Worm (Caenorhabditis elegans) whole organism, L3 larva: ENCODE results near the gene F35C11.7.
A peak's percentile ranks its signal among the peaks of the same experiment; 100 is the strongest.

Source experiments
- aly-2 ChIP-seq: fragments of 150-350 bp; optimal IDR thresholded peaks from 2 replicates; lab custom pipeline; 2014; ENCODE audit warnings: missing biosample characterization, missing genetic modification characterization
- ama-1 ChIP-seq: fragments of 150-350 bp; optimal IDR thresholded peaks from 2 replicates; lab custom pipeline; 2018
- ceh-28 ChIP-seq: fragments of 150-350 bp; optimal IDR thresholded peaks from 2 replicates; lab custom pipeline; 2014; ENCODE audit warnings: missing biosample characterization, missing genetic modification reagents, missing genetic modification characterization
- egl-27 ChIP-seq: sonication (generic microtip); optimal IDR thresholded peaks from 4 replicates; lab custom pipeline; 2017; ENCODE audit warnings: missing biosample characterization, missing genetic modification reagents, missing genetic modification characterization
- egl-5 ChIP-seq: fragments of 150-350 bp; optimal IDR thresholded peaks from 2 replicates; lab custom pipeline; 2017; ENCODE audit warnings: missing biosample characterization, missing genetic modification reagents, missing genetic modification characterization, inconsistent platforms
- elt-1 ChIP-seq: fragments of 150-350 bp; optimal IDR thresholded peaks from 2 replicates; lab custom pipeline; 2014; ENCODE audit warnings: missing biosample characterization, missing genetic modification characterization
- elt-2 ChIP-seq: sonication (generic microtip); optimal IDR thresholded peaks from 2 replicates; lab custom pipeline; 2016; ENCODE audit warnings: missing genetic modification reagents, mild to moderate bottlenecking, missing genetic modification characterization, missing compliant biosample characterization
- elt-3 ChIP-seq, 3 experiments: fragments of 150-350 bp in 1 of 3; sonication (generic microtip) in 2 of 3; optimal IDR thresholded peaks; 2 replicates in 2 of 3; 4 replicates in 1 of 3; lab custom pipeline; 2014 to 2017; ENCODE audit warnings: missing biosample characterization in 3 of 3, missing genetic modification characterization in 3 of 3
- fkh-10 ChIP-seq: sonication (generic microtip); optimal IDR thresholded peaks from 2 replicates; lab custom pipeline; 2017; ENCODE audit warnings: missing biosample characterization, missing genetic modification reagents, missing genetic modification characterization
- fkh-2 ChIP-seq: fragments of 150-350 bp; optimal IDR thresholded peaks from 2 replicates; lab custom pipeline; 2014; ENCODE audit warnings: missing biosample characterization, missing genetic modification reagents, missing genetic modification characterization
- jun-1 ChIP-seq: fragments of 150-350 bp; optimal IDR thresholded peaks from 2 replicates; lab custom pipeline; 2014; ENCODE audit warnings: missing biosample characterization, missing genetic modification reagents, missing genetic modification characterization
- lin-15B ChIP-seq: fragments of 150-350 bp; optimal IDR thresholded peaks from 2 replicates; lab custom pipeline; 2014; ENCODE audit warnings: missing biosample characterization, missing genetic modification characterization
- mdl-1 ChIP-seq: fragments of 150-350 bp; optimal IDR thresholded peaks from 2 replicates; lab custom pipeline; 2014; ENCODE audit warnings: missing biosample characterization, missing genetic modification characterization
- nhr-11 ChIP-seq: fragments of 150-350 bp; optimal IDR thresholded peaks from 2 replicates; lab custom pipeline; 2014; ENCODE audit warnings: missing biosample characterization, missing genetic modification characterization
- nhr-12 ChIP-seq: fragments of 150-350 bp; optimal IDR thresholded peaks from 2 replicates; lab custom pipeline; 2014; ENCODE audit warnings: missing biosample characterization, missing genetic modification characterization
- nhr-23 ChIP-seq: fragments of 150-350 bp; optimal IDR thresholded peaks from 2 replicates; lab custom pipeline; 2014; ENCODE audit warnings: missing biosample characterization, missing genetic modification reagents, missing genetic modification characterization
- nhr-237 ChIP-seq: fragments of 150-350 bp; optimal IDR thresholded peaks from 2 replicates; lab custom pipeline; 2014; ENCODE audit warnings: missing biosample characterization, missing genetic modification characterization
- nhr-25 ChIP-seq: sonication (generic microtip); optimal IDR thresholded peaks from 2 replicates; lab custom pipeline; 2017; ENCODE audit warnings: missing biosample characterization, missing genetic modification characterization
- nhr-28 ChIP-seq: fragments of 150-350 bp; optimal IDR thresholded peaks from 2 replicates; lab custom pipeline; 2014; ENCODE audit warnings: missing biosample characterization, missing genetic modification characterization
- nhr-76 ChIP-seq: fragments of 150-350 bp; sonication (generic microtip); optimal IDR thresholded peaks from 5 replicates; lab custom pipeline; 2014; ENCODE audit warnings: missing biosample characterization, missing genetic modification characterization
- nhr-77 ChIP-seq: fragments of 150-350 bp; optimal IDR thresholded peaks from 2 replicates; lab custom pipeline; 2014; ENCODE audit warnings: missing biosample characterization, missing genetic modification characterization
- pha-4 ChIP-seq: fragments of 150-350 bp; optimal IDR thresholded peaks from 2 replicates; lab custom pipeline; 2014; ENCODE audit warnings: missing biosample characterization, missing genetic modification reagents, missing genetic modification characterization
- pqm-1 ChIP-seq: fragments of 150-350 bp; optimal IDR thresholded peaks from 2 replicates; lab custom pipeline; 2017; ENCODE audit warnings: missing biosample characterization, missing genetic modification characterization, inconsistent platforms
- skn-1 ChIP-seq: fragments of 150-350 bp; optimal IDR thresholded peaks from 2 replicates; lab custom pipeline; 2014; ENCODE audit warnings: missing biosample characterization, missing genetic modification characterization
- snpc-4 ChIP-seq: fragments of 150-350 bp; optimal IDR thresholded peaks from 2 replicates; lab custom pipeline; 2014; ENCODE audit warnings: missing biosample characterization, missing genetic modification characterization
- tbx-2 ChIP-seq: sonication (generic microtip); optimal IDR thresholded peaks from 2 replicates; lab custom pipeline; 2016; ENCODE audit warnings: mild to moderate bottlenecking, missing genetic modification characterization, missing compliant biosample characterization
- unc-39 ChIP-seq: sonication (generic microtip); optimal IDR thresholded peaks from 4 replicates; lab custom pipeline; 2017; ENCODE audit warnings: missing biosample characterization, missing genetic modification characterization
- unc-62 ChIP-seq: fragments of 150-350 bp; sonication (generic microtip); optimal IDR thresholded peaks from 4 replicates; lab custom pipeline; 2014; ENCODE audit warnings: missing biosample characterization, missing genetic modification reagents, missing genetic modification characterization
- zag-1 ChIP-seq: fragments of 150-350 bp; optimal IDR thresholded peaks from 2 replicates; lab custom pipeline; 2014; ENCODE audit warnings: missing biosample characterization, missing genetic modification characterization
- ztf-11 ChIP-seq: fragments of 150-350 bp; optimal IDR thresholded peaks from 2 replicates; lab custom pipeline; 2014; ENCODE audit warnings: missing biosample characterization, missing genetic modification characterization
- ztf-4 ChIP-seq: fragments of 150-350 bp; optimal IDR thresholded peaks from 2 replicates; lab custom pipeline; 2014; ENCODE audit warnings: missing biosample characterization, missing genetic modification characterization

Gene F35C11.7

DNA sequence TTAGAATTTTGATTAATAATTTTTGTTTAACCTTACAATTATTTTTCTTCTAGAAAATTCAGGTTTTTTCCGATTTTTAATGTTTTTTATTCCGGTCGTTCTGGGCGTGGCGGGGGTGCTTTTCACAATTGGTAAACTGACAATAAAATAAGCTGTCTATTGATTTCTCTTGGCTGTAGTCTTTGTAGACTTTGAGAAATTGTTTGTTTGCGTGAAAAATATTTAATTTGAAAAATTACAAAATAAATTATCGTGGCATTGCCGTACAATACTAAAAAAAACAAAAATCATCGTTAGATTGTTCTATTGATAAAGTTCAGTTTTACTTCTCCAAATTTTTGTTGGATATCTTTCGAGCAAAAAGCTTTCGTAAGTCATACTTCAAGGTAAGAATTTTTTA is 9.6 kb upstream of the F35C11.7 start, which contains the start of gene F35C11.3:
TSS of gene F35C11.3 (plus strand) at position 301 of the 400 bp plus-strand sequence.
- TF ChIP-seq nhr-77 (tag; lab: Kevin White, UChicago) = no peak
- no peak for TF ChIP-seq nhr-76 (tag; lab: Kevin White, UChicago)
- no peak for TF ChIP-seq nhr-25
- TF ChIP-seq fkh-2 (tag; lab: Kevin White, UChicago) = no peak
- TF ChIP-seq mdl-1 (tag; lab: Kevin White, UChicago) = no peak
- no peak for TF ChIP-seq nhr-237 (tag; lab: Kevin White, UChicago)
- TF ChIP-seq ztf-11 = no peak
- no peak for TF ChIP-seq ama-1 (lab: Kevin White, UChicago)
- TF ChIP-seq ceh-28 = no peak

DNA sequence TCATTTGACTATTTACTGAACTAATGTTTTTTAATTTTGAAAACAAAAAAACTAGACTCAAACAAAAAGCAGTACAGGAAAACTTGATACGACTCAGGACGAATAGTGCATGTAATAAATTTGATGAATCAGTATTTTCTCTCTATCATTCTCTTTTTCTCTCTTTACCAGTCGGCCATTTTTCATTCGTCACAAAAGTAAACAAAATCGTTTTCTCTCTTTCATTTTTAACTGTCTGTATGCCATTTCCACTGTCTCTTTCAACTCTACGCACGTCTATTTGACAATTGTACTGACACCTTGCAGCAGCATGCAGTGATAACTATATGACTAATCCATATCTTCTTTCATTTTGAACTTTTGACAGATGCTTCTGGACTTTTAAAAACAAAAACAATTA is 7.4 kb upstream of the F35C11.7 start, which contains the start of the genes F35C11.2 and F35C11.4:
TSS of gene F35C11.2 (minus strand) at position 90 of the 400 bp plus-strand sequence.
TSS of gene F35C11.4 (plus strand) at position 260 of the 400 bp plus-strand sequence.
- TF ChIP-seq pqm-1 (tag; lab: Kevin White, UChicago) (peak; percentile 86), elt-2 (tag; lab: Kevin White, UChicago) (peak; percentile 75), nhr-11 (tag; lab: Kevin White, UChicago) (no peak), jun-1 (tag; lab: Kevin White, UChicago) (peak; percentile 5), unc-62 (GFP tag; lab: Kevin White, UChicago) (no peak), pha-4 (tag; lab: Kevin White, UChicago) (peak; percentile 85)
- TF ChIP-seq, all 47 proteins: peak for 4

DNA sequence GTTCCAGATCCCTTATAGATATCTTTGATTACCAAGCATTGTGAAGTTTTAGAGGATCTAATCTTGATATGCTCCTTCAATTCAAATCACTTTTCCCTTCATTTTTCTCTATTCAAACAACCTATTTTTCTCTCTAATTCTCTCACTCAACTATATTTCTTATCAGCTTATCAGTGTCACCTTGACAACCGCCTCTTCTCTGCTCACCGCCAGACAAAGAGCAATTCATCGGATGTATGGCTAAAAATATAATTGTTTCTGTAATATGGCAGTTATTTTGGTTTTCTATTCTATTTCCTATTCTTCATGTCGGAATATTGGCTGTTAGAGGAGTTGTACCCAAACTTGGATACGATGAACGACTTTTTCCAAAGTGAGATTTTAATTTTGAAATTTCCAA is 6.4 kb upstream of the F35C11.7 start:
- peak; percentile 53 for TF ChIP-seq elt-2 (tag; lab: Kevin White, UChicago)
- TF ChIP-seq pha-4 (tag; lab: Kevin White, UChicago) = no peak
- no peak for TF ChIP-seq fkh-10 (GFP tag; lab: Kevin White, UChicago)
- no peak for TF ChIP-seq unc-39 (tag; lab: Kevin White, UChicago)
- TF ChIP-seq egl-27 (tag; lab: Kevin White, UChicago) = no peak
- TF ChIP-seq nhr-12 = no peak
- TF ChIP-seq nhr-76 (tag; lab: Kevin White, UChicago) = no peak
- no peak for TF ChIP-seq zag-1 (tag; lab: Kevin White, UChicago)

DNA sequence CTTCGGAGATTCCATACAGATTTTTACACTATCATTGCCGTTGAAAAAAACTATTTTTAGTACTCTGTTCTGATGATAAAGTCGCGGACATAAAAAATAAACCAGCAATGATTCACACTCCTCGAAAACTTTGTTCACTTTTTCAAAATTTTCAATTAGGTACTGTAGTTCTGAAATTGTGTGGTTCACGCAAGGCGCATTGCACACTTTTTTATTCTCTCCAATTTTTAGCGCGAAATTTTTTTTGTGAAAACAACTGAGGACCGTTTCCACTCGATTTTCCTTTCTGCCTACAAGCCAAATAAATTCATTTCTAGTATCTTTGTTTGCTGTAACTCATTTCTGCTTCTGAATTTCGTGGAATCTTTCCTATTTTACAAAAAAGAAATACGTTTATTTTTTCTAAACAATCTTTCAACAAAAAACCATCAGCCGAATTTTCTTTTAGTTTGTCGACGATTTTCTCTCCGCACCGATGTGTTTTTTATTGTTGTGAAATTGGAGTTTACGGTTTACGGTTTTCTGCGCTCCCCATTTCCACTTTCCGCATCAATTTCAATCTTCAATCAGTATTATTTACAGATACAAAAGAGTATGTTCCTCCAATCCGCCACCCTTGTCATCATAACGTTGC is 2.8 kb upstream of the F35C11.7 start, which contains the start of gene F35C11.5:
TSS of gene F35C11.5 (plus strand) at position 584 of the 634 bp plus-strand sequence.
- no peak for TF ChIP-seq nhr-11 (tag; lab: Kevin White, UChicago)
- no peak for TF ChIP-seq nhr-28
- no peak for TF ChIP-seq nhr-12
- TF ChIP-seq nhr-76 (tag; lab: Kevin White, UChicago) = no peak
- TF ChIP-seq fkh-10 (GFP tag; lab: Kevin White, UChicago) = no peak
- no peak for TF ChIP-seq mdl-1 (tag; lab: Kevin White, UChicago)
- no peak for TF ChIP-seq skn-1 (tag; lab: Kevin White, UChicago)
- TF ChIP-seq egl-5 = no peak
- TF ChIP-seq aly-2 = no peak
- TF ChIP-seq snpc-4 (tag; lab: Kevin White, UChicago) = no peak
- TF ChIP-seq tbx-2 (tag; lab: Kevin White, UChicago) = no peak
- no peak for TF ChIP-seq ceh-28
- TF ChIP-seq elt-3 (tag; optimal IDR thresholded peaks at IDR 0.05; lab: Kevin White, UChicago) = no peak
- no peak for TF ChIP-seq lin-15B (tag; lab: Kevin White, UChicago)

DNA sequence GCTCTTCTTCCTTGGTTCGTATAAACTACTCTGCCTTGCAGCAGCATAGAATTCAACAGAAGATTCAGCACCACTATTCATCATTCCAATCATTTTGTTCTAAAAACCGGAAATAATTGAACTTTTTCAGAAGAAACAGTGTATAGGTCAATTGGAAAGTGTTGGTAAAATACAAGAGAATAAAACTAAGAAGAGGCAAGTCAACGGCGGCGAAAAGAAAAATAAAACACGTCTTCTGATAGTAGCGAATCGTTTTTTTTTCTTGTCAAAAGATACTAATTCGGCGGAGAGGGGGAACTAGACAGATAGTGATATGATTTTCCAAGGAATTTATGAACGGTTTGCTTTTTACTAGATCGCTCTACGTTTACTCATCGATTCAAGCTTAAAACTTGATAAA is 2.9 kb downstream of the F35C11.7 start, which contains the start of gene F35C11.6:
TSS of gene F35C11.6 (minus strand) at position 101 of the 400 bp plus-strand sequence.
- no peak for TF ChIP-seq ztf-4 (tag; lab: Kevin White, UChicago)

DNA sequence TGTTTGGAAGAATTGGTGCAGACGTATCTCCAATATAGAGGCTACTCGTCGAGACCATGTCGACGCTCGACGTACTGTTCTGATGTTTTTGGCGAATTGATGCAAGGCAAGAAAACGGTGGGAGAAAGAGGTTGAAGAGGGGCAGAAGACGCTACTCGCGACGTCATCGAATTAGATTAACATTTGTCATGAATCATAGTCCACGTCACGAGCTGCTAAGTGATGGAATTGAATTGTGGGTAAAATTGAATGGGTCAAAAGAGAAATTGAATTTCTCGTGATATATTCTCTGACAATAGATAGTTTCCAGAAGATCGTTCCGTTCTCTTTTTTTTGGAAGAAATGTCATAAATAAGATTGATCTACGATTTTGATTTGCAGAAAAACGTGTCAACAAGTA is 3.6 kb downstream of the F35C11.7 start:
- TF ChIP-seq nhr-25 = peak; percentile 26
- TF ChIP-seq nhr-23 (tag; lab: Kevin White, UChicago) = peak; percentile 33
- TF ChIP-seq elt-1 (tag; lab: Kevin White, UChicago) = no peak
- no peak for TF ChIP-seq elt-3 (tag; optimal IDR thresholded peaks at IDR 0.05; lab: Kevin White, UChicago)
